Worm (Caenorhabditis elegans) whole organism, L1 larva: ENCODE data around the gene R11G10.3.

ENCODE experiments used
- ces-1 ChIP-seq: fragments of 150-350 bp; optimal IDR thresholded peaks from 2 replicates; lab custom pipeline; 2014; ENCODE audit warnings: missing biosample characterization, missing genetic modification reagents, missing genetic modification characterization
- grh-1 ChIP-seq: fragments of 200-800 bp; sonication (Bioruptor generic); IDR thresholded peaks from 2 replicates; pipeline ENCODE4 v1.3.6; 2022; ENCODE audit warnings: missing genetic modification reagents, missing genetic modification characterization, missing compliant biosample characterization
- mdl-1 ChIP-seq, 2 experiments: fragments of 150-350 bp; optimal IDR thresholded peaks; 2 replicates each; lab custom pipeline; 2014 to 2017; ENCODE audit warnings: missing biosample characterization in 2 of 2, missing genetic modification characterization in 2 of 2, inconsistent platforms in 1 of 2
- nhr-12 ChIP-seq: sonication (generic microtip); optimal IDR thresholded peaks from 2 replicates; lab custom pipeline; 2017; ENCODE audit warnings: missing biosample characterization, missing genetic modification characterization

DNA sequence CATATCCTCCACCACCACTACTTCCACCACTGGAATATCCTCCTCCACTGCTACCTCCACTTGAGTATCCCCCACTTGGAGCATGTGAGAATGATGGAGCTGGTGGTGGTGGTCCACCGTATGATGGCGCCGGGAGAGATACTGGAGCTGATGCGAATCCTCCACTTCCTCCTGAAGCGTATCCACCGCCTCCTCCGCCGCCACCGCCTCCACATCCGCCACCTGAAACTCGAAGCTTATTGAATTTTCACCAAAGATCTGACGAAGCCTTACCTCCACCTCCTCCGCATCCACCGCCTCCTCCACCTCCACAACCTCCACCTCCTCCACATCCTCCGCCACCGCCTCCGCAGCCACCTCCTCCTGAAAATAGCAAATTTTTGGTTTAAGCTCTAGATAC lies 39.5 kb downstream of the R11G10.3 start:
- no peak for TF ChIP-seq mdl-1 (tag; optimal IDR thresholded peaks at IDR 0.05; lab: Kevin White, UChicago)
- TF ChIP-seq grh-1 (GFP tag; lab: Robert Waterston, UW), result no peak
- TF ChIP-seq nhr-12 (tag; lab: Kevin White, UChicago), result no peak
- no peak for TF ChIP-seq ces-1 (GFP tag; lab: Kevin White, UChicago)
